Worm (Caenorhabditis elegans): ENCODE measurements around the gene T10G3.1.
A peak's percentile ranks its signal among the peaks of the same experiment; 100 is the strongest.

Gene T10G3.1

ce11 chrV:13485732-13486131, 12.3 kb upstream of the T10G3.1 start:
- no peak for TF ChIP-seq elt-1 (tag; optimal IDR thresholded peaks at IDR 0.05)
- no peak for TF ChIP-seq pha-4 (tag; optimal IDR thresholded peaks at IDR 0.05)
- no peak for TF ChIP-seq snpc-4 (tag; optimal IDR thresholded peaks at IDR 0.05)
- TF ChIP-seq nhr-12 (tag; optimal IDR thresholded peaks at IDR 0.05), result no peak
- TF ChIP-seq daf-12 (tag; optimal IDR thresholded peaks at IDR 0.05), result no peak
- no peak for TF ChIP-seq nhr-237 (tag; optimal IDR thresholded peaks at IDR 0.05)
- no peak for TF ChIP-seq nhr-28 (tag; optimal IDR thresholded peaks at IDR 0.05)
- TF ChIP-seq ceh-9 (tag; optimal IDR thresholded peaks at IDR 0.05), result no peak

- TF ChIP-seq unc-62 (GFP tag; optimal IDR thresholded peaks at IDR 0.05) (no peak), daf-12 (tag; optimal IDR thresholded peaks at IDR 0.05) (no peak), eor-1 (tag; optimal IDR thresholded peaks at IDR 0.05) (no peak), mml-1 (tag; optimal IDR thresholded peaks at IDR 0.05) (no peak), ceh-82 (tag; optimal IDR thresholded peaks at IDR 0.05) (no peak), ceh-9 (tag; optimal IDR thresholded peaks at IDR 0.05) (no peak), ZK546.5 (tag; optimal IDR thresholded peaks at IDR 0.05) (no peak), R02D3.7 (tag; optimal IDR thresholded peaks at IDR 0.05) (no peak), nhr-12 (tag; optimal IDR thresholded peaks at IDR 0.05) (no peak), ztf-4 (tag; optimal IDR thresholded peaks at IDR 0.05) (no peak), tbx-2 (tag; optimal IDR thresholded peaks at IDR 0.05) (no peak), zag-1 (tag; optimal IDR thresholded peaks at IDR 0.05) (no peak), nfya-1 (tag; optimal IDR thresholded peaks at IDR 0.05; ENCODE audit: insufficient read depth) (no peak)
These were observed 10.9 kb upstream of the T10G3.1 start, which contains the start of gene T10G3.4 for ce11 chrV:13484339-13484738. Gene T10G3.4 (minus strand): TSS chrV:13484439.

ce11 chrV:13479766-13480165, 6.3 kb upstream of the T10G3.1 start, which contains the start of gene T10G3.2:
Gene T10G3.2 (minus strand): TSS chrV:13479866.
- no peak for TF ChIP-seq eor-1 (tag; optimal IDR thresholded peaks at IDR 0.05)
- TF ChIP-seq nhr-25 (tag; optimal IDR thresholded peaks at IDR 0.05), result no peak
- no peak for TF ChIP-seq unc-39 (tag; optimal IDR thresholded peaks at IDR 0.05)

- no peak for TF ChIP-seq nhr-11 (tag; optimal IDR thresholded peaks at IDR 0.05)
- TF ChIP-seq lin-15B (tag; optimal IDR thresholded peaks at IDR 0.05), result no peak
- no peak for TF ChIP-seq nhr-28 (tag; optimal IDR thresholded peaks at IDR 0.05)
These were observed 2.9 kb upstream of the T10G3.1 start, which contains the start of gene T10G3.8 for ce11 chrV:13476350-13476749. Gene T10G3.8 (minus strand): TSS chrV:13476450.

- TF ChIP-seq ceh-82 (tag; optimal IDR thresholded peaks at IDR 0.05) (no peak), ceh-28 (tag; optimal IDR thresholded peaks at IDR 0.05) (no peak), nhr-12 (tag; optimal IDR thresholded peaks at IDR 0.05) (no peak), nhr-43 (tag; optimal IDR thresholded peaks at IDR 0.05; ENCODE audit: poor library complexity, severe bottlenecking) (no peak), nfya-1 (tag; optimal IDR thresholded peaks at IDR 0.05; ENCODE audit: insufficient read depth) (peak; percentile 8), nhr-23 (tag; optimal IDR thresholded peaks at IDR 0.05) (no peak), ceh-9 (tag; optimal IDR thresholded peaks at IDR 0.05) (no peak), egl-27 (tag; optimal IDR thresholded peaks at IDR 0.05) (no peak)
These were observed 1.4 kb downstream of the T10G3.1 start for ce11 chrV:13472062-13472461.

ce11 chrV:13468190-13468765, 5.2 kb downstream of the T10G3.1 start, which contains the start of the genes F25H9.6 and F25H9.7:
Gene F25H9.6 (minus strand): TSS chrV:13468361.
Gene F25H9.7 (plus strand): TSS chrV:13468376.
- TF ChIP-seq egl-27 (tag; optimal IDR thresholded peaks at IDR 0.05), result peak; percentile 18
- no peak for TF ChIP-seq ZK546.5 (tag; optimal IDR thresholded peaks at IDR 0.05)
- peak; percentile 49 for TF ChIP-seq lin-39 (tag; optimal IDR thresholded peaks at IDR 0.05)
- no peak for TF ChIP-seq unc-39 (tag; optimal IDR thresholded peaks at IDR 0.05)
- no peak for TF ChIP-seq ztf-4 (tag; optimal IDR thresholded peaks at IDR 0.05)
- TF ChIP-seq pha-4 (tag; optimal IDR thresholded peaks at IDR 0.05), result no peak
- TF ChIP-seq ceh-28 (tag; optimal IDR thresholded peaks at IDR 0.05), result peak; percentile 9
- peak; percentile 39 for TF ChIP-seq tbx-2 (tag; optimal IDR thresholded peaks at IDR 0.05)
- peak; percentile 48 for TF ChIP-seq skn-1 (tag; optimal IDR thresholded peaks at IDR 0.05)
- no peak for TF ChIP-seq ceh-82 (tag; optimal IDR thresholded peaks at IDR 0.05)
- peak; percentile 78 for TF ChIP-seq mdl-1 (tag; optimal IDR thresholded peaks at IDR 0.05)
- peak; percentile 56 for TF ChIP-seq nhr-23 (tag; optimal IDR thresholded peaks at IDR 0.05)
- no peak for TF ChIP-seq eor-1 (tag; optimal IDR thresholded peaks at IDR 0.05)
- TF ChIP-seq snpc-4 (tag; optimal IDR thresholded peaks at IDR 0.05), result peak; percentile 72
- peak; percentile 52 for TF ChIP-seq R02D3.7 (tag; optimal IDR thresholded peaks at IDR 0.05)
- no peak for TF ChIP-seq elt-3 (tag; optimal IDR thresholded peaks at IDR 0.05)
- no peak for TF ChIP-seq ztf-11 (tag; optimal IDR thresholded peaks at IDR 0.05)
- no peak for TF ChIP-seq egl-5 (tag; optimal IDR thresholded peaks at IDR 0.05)
- peak; percentile 48 for TF ChIP-seq nhr-25 (tag; optimal IDR thresholded peaks at IDR 0.05)
- peak; percentile 76 for TF ChIP-seq lin-15B (tag; optimal IDR thresholded peaks at IDR 0.05)
- TF ChIP-seq nhr-43 (tag; optimal IDR thresholded peaks at IDR 0.05; ENCODE audit: poor library complexity, severe bottlenecking), result peak; percentile 95
- no peak for TF ChIP-seq zag-1 (tag; optimal IDR thresholded peaks at IDR 0.05)
- no peak for TF ChIP-seq nhr-28 (tag; optimal IDR thresholded peaks at IDR 0.05)
- TF ChIP-seq unc-62 (GFP tag; optimal IDR thresholded peaks at IDR 0.05), result no peak
- TF ChIP-seq ceh-16 (tag; optimal IDR thresholded peaks at IDR 0.05), result no peak
- TF ChIP-seq elt-2 (tag; optimal IDR thresholded peaks at IDR 0.05), result peak; percentile 47
- TF ChIP-seq nfya-1 (tag; optimal IDR thresholded peaks at IDR 0.05; ENCODE audit: insufficient read depth), result peak; percentile 77
- TF ChIP-seq elt-1 (tag; optimal IDR thresholded peaks at IDR 0.05), result no peak
- peak; percentile 27 for TF ChIP-seq nhr-77 (tag; optimal IDR thresholded peaks at IDR 0.05)
- TF ChIP-seq sea-2 (GFP tag; optimal IDR thresholded peaks at IDR 0.05), result no peak
- TF ChIP-seq fos-1 (tag; optimal IDR thresholded peaks at IDR 0.05), result no peak
- TF ChIP-seq lsy-12 (tag; optimal IDR thresholded peaks at IDR 0.05), result peak; percentile 87
